Fruit fly (Drosophila melanogaster) S2 (cell line): ENCODE results near the gene Hsp23.

ENCODE experiments used
- CG8478 ChIP-seq: fragments of >200 bp; optimal IDR thresholded peaks from 2 replicates; lab custom pipeline; 2018
- CTCF ChIP-seq, 2 experiments: fragments of >200 bp; optimal IDR thresholded peaks; 2 replicates each; lab custom pipeline; 2018

Gene Hsp23

DNA sequence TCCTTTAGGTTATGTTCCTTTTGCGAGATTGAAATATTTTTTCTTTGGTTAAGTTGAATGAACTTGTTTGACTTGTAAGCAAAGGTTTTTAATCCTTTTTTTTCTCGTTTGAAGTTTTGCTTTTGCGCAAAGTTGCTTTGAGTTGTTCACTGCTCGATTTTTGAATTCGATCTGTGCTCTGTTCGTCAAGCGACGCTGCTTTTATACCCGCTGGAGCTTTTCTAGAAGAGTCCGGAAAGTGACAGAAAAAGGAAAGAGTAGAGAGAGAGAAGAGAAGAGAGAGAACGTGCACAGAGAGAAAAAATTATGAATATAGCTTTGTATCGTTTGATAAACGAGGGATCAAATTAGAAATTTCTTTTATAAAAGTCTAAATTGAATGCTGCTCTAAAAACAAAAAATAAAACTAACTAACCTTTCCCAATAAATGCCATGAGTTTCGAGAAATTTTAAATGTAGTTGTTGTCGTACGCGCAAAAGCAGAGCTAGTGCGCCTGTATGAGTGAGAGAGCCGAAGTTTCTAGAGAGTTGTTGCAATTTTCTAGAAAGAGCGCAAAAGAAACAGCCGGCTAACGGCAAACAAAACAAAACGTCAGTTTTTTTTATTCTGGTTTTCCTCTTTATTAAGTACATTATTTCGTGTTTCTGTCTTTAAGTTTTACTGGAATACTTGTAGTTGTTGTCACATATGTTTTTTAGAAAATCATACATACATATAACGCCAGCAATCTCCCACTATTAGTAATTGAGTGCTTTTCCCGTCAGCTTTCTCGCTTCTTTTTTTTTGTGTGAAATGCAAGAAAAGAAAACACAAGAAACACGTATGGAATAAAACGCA, 4.3 kb upstream of the Hsp23 start, which contains the start of gene Hsp26:
Gene Hsp26 (minus strand): TSS at position 230 of the 838 bp plus-strand sequence.
- no peak for TF ChIP-seq CTCF (optimal IDR thresholded peaks at IDR 0.05; lab: Kevin White, UChicago)

DNA sequence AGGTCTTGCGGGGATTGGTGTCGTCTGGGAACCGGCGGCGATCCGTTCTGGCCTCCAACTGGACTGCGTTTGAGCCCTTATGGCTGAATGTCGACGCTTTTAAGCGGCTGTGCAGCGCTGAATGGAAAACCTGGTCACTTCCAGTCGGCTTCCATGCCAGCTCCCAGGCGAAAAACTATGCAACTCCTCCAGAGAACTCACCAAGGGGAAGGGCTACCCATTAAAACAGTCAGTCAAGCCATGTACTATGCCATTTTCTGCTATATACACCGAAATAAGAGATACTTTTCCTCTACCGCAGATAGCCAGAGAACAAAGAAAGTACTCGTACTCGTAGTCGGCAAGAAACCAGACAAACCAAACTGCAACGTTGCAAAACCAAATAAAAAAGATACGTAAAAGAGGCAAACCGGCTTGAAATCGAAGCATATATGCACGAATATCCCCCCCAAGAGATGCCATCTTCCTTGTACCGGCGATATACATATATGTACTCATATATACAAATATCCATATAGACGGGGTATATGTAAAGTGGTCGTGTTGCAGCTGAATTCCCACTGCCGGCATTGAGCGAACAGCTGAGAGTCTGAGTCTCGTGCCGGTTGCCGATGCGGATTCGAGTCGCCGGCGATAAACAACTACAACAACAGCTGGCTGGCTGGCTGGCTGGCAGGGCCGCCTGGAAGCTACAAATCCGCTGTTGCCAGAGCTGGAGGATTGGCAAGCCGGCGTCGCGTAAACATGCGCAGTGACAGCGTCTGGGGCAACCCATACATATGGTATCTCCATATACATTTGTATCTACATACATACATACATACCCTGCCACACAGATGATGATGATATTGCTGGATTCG, 2.0 kb upstream of the Hsp23 start, which contains the start of gene Hsp67Ba:
Gene Hsp67Ba (minus strand): TSS at position 51 of the 860 bp plus-strand sequence.
- TF ChIP-seq CG8478 (lab: Kevin White, UChicago) (no peak), CTCF (optimal IDR thresholded peaks at IDR 0.05; lab: Kevin White, UChicago) (no peak)

DNA sequence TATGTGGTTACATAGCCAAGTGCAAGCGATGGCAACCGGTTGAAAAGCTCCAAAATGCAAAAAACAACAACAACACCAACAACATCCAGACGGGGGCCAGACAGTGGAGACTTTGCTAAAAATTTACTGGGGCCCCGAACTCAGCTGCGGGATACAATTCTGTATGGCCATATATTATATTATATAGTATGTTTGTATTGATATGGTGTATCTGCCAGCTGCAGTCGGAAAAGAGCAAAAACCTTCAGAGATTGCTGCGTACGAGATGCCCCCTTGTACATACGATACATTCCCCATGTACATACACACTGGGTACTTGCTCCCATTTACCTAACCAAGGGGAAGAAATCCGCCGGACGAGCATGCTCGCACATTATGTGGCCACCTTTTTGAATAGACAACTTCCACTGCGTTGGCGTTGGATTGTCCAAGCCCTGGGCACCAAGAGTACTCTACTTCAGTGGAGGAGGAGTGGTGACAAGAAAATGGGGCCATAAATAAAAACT, 1.3 kb upstream of the Hsp23 start:
- no peak for TF ChIP-seq CTCF (optimal IDR thresholded peaks at IDR 0.05; lab: Kevin White, UChicago)
- no peak for TF ChIP-seq CG8478 (lab: Kevin White, UChicago)

DNA sequence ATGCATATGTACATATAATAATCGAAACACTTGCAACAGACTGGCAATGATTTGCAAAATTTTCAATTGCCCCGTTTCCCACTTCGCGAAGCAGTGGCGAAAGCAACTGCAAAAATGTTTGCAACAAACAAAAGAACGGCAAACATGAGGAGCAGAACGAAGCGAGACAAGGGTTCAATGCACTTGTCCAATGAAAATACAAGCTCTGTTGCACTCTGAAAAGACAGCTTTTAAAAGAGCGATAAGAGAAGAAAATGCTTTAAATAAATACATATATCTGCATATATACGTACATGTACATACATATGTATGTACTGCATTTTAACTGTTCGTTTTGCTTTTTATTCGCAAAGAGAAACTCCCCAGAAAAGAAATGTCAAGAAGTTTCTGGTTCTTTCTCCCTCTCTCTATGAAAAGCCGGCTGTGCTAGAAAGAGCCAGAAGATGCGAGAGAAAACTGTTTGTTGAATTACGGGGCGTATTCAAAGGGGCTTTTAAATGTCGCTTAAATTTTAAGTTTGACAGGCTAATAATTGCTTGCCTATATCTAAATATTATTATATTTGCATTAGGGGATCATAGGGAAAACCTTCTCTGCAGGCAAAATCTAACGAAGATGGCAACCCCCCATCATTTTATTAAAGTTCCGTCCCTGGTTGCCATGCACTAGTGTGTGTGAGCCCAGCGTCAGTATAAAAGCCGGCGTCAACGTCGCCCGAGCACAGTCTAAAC, 1.8 kb downstream of the Hsp23 start, which contains the start of gene Hsp27:
Gene Hsp27 (plus strand): TSS at position 719 of the 731 bp plus-strand sequence.
- no peak for TF ChIP-seq CTCF (optimal IDR thresholded peaks at IDR 0.05; lab: Kevin White, UChicago)
- TF ChIP-seq CG8478 (lab: Kevin White, UChicago) = no peak

DNA sequence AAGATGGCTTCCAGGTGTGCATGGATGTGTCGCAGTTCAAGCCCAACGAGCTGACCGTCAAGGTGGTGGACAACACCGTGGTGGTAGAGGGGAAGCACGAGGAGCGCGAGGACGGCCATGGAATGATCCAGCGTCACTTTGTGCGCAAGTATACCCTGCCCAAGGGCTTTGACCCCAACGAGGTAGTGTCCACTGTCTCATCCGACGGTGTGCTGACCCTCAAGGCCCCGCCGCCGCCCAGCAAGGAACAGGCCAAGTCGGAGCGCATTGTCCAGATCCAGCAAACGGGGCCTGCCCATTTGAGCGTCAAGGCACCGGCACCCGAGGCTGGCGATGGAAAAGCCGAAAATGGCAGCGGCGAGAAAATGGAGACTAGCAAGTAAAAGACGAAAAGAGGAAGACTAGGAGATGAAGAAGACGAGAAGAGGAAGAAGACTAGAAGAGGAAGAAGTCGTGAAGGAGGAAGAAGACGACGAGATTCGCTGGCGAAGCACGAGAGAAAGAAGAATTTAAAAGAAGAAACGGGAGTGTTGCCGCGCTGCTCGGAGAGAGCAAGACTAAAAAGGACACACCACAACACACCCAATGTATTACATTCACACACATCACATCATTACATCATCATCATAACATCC, 2.9 kb downstream of the Hsp23 start:
- TF ChIP-seq CG8478 (lab: Kevin White, UChicago) = no peak
- TF ChIP-seq CTCF (optimal IDR thresholded peaks at IDR 0.05; lab: Kevin White, UChicago) = no peak

DNA sequence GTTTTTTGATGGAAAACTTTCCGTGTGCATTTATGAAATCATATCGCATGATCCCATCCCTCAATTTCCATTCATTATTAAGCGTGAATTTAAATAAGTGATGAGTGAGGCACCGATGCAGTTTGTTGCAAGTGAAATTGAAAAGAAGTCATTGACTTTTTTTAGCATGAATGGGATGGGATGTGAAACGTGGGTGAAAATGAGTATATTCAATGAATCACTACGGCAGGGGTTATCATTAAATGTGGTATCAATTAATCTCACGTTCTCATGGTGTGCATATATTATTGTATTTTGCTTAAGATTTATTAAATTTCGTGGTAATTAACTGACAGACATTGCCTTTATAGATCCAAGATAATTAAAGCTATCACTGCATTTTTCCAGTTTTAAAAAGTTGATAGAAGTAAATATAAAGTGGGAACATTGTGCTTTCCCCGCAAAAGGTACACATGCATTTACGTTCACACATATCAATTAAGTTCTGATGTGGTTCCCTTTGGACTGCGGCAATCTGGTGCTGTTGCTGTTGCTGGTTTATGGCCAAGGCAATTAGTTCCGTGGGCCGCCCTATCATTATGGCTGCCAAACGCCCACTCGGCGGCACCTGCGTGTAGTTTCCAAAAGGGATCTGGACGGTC, 9.8 kb downstream of the Hsp23 start:
- no peak for TF ChIP-seq CTCF (optimal IDR thresholded peaks at IDR 0.05; lab: Kevin White, UChicago)
- TF ChIP-seq CG8478 (lab: Kevin White, UChicago) = no peak

DNA sequence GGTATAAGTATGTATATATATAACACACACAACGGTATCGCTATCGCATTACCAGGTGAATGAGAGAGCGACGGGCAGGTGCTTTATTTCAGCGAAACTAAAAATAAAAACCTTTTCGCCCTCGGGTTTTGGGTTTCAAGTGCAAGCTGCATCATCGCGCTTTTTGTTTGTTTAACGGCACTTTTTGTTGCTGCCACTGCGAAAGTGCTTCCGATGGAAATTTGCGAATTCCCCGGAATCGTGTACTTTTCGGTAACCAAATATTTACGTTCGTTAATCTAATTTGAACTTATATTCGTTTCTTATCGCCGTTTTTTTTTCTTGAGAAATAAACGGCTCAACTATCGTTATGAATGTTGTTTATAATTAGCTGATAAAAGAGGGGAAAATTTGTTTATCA, 14.4 kb downstream of the Hsp23 start:
- TF ChIP-seq CG8478 (lab: Kevin White, UChicago) (no peak), CTCF (optimal IDR thresholded peaks at IDR 0.05; lab: Kevin White, UChicago) (no peak)

DNA sequence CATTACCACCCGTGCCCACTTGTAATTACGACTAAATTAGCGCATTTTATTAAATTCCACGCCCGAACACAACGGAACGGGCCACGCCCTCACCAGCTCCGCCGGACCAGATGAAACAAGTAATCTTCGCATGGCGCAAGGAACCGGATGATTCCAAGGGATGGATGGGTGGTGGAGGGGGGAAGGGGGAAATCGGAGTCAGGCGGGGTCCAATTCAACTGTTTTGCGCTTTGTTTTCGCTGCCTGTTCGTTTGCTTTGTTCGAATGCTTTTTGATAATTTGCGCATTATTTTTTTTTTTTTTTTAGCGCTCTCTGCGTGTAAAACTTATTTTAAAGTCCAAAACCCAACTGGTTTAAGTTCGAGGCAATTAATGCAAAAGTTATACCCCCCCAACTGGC, 15.0 kb downstream of the Hsp23 start:
- no peak for TF ChIP-seq CTCF (optimal IDR thresholded peaks at IDR 0.05; lab: Kevin White, UChicago)
- no peak for TF ChIP-seq CG8478 (lab: Kevin White, UChicago)

DNA sequence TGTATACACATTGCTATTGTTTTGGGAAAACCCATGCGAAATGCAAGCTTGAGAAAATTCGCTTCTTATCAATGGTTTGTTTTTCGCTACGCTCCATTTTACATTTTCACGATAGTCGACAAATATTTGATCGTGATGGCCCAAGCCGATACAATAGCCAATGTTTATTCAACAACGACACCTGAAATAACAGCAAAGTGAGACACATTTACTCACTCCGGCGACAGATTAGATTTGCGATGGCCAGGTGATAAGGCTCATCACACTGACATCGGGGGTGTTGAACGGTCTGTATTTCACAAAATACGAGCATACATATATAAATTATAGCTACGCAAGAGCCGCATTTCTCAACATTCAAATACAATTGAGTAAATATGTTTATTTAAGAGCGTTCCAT, 15.5 kb downstream of the Hsp23 start:
- TF ChIP-seq CTCF (optimal IDR thresholded peaks at IDR 0.05; lab: Kevin White, UChicago) (no peak), CG8478 (lab: Kevin White, UChicago) (no peak)

DNA sequence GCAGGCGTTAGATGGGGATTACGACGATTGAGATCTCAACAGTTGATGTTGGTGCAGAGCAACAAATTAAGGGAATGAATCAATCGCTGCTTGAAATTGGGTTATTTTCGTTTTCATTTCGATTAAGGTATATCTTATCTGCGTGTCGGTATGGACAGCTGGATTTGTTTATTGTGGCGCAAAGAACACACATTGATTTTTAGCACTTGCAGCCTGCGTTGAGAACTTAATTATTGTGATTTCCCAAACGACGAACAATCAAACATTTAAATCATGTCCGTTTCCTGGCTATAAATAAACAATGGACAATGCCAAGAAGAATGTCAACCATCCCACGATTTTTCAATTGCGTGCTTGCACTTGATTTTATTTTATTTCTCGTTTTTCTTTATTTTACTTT, 16.3 kb downstream of the Hsp23 start:
- no peak for TF ChIP-seq CG8478 (lab: Kevin White, UChicago)
- no peak for TF ChIP-seq CTCF (optimal IDR thresholded peaks at IDR 0.05; lab: Kevin White, UChicago)

DNA sequence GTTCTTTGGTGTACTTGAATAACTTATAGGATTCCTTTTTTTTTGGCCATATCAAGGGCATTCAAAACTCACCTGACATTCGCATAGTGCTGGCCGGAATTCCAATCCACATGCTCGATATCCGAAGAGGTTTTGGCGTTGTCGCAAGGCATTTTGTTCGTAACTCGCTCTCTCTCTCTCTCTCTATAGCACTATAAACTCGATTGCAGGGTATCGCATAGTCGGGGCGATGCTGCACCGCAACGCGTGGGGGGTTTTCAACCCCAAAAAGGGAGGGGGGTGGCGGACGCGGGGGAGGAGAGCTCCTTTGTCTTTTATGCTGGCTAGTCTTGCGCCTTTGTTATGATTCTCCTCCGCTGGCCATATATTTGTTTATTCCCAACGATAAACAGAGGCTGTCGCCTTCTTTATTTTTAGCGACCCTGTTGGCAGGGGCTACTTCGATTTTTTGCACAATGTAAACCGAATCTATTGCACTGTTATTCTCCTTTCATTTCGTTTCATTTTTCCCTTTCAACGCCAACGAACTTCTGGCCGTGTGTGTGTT, 16.8 kb downstream of the Hsp23 start:
- TF ChIP-seq CTCF (optimal IDR thresholded peaks at IDR 0.05; lab: Kevin White, UChicago) = no peak
- TF ChIP-seq CG8478 (lab: Kevin White, UChicago) = no peak

DNA sequence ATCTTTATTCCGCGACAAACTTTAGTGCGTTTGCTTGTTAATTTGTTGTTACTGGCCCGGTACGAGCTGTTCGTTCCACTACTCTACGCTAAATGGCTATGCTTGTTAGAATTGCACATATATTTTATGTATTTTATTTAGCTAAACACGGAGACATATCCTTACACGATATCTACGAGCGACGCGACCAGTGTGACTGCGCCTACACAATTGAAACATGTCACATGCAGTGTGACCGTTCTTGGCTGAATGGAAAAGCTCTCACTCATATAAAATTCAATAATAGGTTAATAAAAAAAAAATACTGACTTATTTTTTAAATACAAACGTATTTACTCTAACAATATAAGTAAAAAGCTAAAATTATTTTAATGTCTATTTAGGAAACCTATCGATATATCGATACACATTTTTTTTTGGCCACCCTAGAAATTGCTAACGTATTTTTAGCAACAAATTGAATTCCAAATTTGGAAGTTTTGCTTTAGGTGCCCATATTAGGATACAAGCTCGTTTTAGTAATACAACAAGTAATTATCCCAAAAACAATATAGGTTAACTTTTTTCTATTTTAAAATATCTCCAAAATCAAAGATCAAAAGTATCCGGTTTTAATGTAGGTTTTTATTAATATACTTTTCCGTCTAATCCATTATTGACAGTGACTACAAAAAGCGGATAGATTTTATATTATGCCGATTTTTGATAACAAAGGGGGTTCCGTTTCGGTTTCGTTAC, 17.5 kb downstream of the Hsp23 start, which contains the start of gene CG4080:
Gene CG4080 (minus strand): TSS at position 215 of the 738 bp plus-strand sequence.
- TF ChIP-seq CTCF (optimal IDR thresholded peaks at IDR 0.05; lab: Kevin White, UChicago) (peak in 1 of 2 experiments; percentile 10), CG8478 (lab: Kevin White, UChicago) (no peak)
